Fruit fly (Drosophila melanogaster) whole organism, embryonic: Measurements from ENCODE around the gene CG15506.

Experiments
- CG10147 ChIP-seq: fragments of 200-800 bp; sonication (Bioruptor generic); optimal IDR thresholded peaks from 2 replicates; lab custom pipeline; 2019; ENCODE audit warnings: missing biosample characterization, mild to moderate bottlenecking, missing genetic modification characterization, moderate library complexity
- CG10209 ChIP-seq: fragments of 200-800 bp; sonication (Bioruptor generic); optimal IDR thresholded peaks from 3 replicates; lab custom pipeline; 2017; ENCODE audit warnings: missing biosample characterization, mild to moderate bottlenecking, missing genetic modification characterization, missing genetic modification reagents
- CG14860 ChIP-seq: fragments of 200-800 bp; sonication (Bioruptor generic); IDR thresholded peaks from 3 replicates; pipeline ENCODE4 v1.3.6; 2022; ENCODE audit warnings: missing biosample characterization, missing genetic modification characterization; ENCODE audit not compliant: partially characterized antibody
- CG15269 ChIP-seq: fragments of 200-800 bp; sonication (Bioruptor generic); optimal IDR thresholded peaks from 2 replicates; lab custom pipeline; 2018; ENCODE audit warnings: missing biosample characterization, mild to moderate bottlenecking, missing genetic modification characterization, moderate library complexity
- CG17385 ChIP-seq: fragments of 200-800 bp; sonication (Bioruptor generic); optimal IDR thresholded peaks from 3 replicates; lab custom pipeline; 2018; ENCODE audit warnings: missing biosample characterization, mild to moderate bottlenecking, missing genetic modification characterization
- CG2116 ChIP-seq: fragments of 200-800 bp; sonication (Bioruptor generic); optimal IDR thresholded peaks from 3 replicates; lab custom pipeline; 2018; ENCODE audit warnings: missing biosample characterization, mild to moderate bottlenecking, missing genetic modification characterization
- CG2678 ChIP-seq: fragments of 200-800 bp; sonication (Bioruptor generic); optimal IDR thresholded peaks from 3 replicates; lab custom pipeline; 2019; ENCODE audit warnings: missing biosample characterization, mild to moderate bottlenecking, missing genetic modification characterization, moderate library complexity
- CG2889 ChIP-seq: fragments of 200-800 bp; sonication (Bioruptor generic); IDR thresholded peaks from 3 replicates; pipeline ENCODE4 v1.3.6; 2022; ENCODE audit warnings: missing biosample characterization, missing genetic modification characterization
- CG31365 ChIP-seq: fragments of 200-800 bp; sonication (Bioruptor generic); optimal IDR thresholded peaks from 2 replicates; lab custom pipeline; 2018; ENCODE audit warnings: missing biosample characterization, mild to moderate bottlenecking, missing genetic modification characterization
- CG31388 ChIP-seq: fragments of 200-800 bp; sonication (Bioruptor generic); optimal IDR thresholded peaks from 2 replicates; lab custom pipeline; 2016; ENCODE audit warnings: missing biosample characterization, missing genetic modification characterization
- CG32767 ChIP-seq: fragments of 200-800 bp; sonication (Bioruptor generic); IDR thresholded peaks from 2 replicates; pipeline ENCODE4 v1.3.6; 2022; ENCODE audit warnings: missing biosample characterization, missing genetic modification characterization
- CG3995 ChIP-seq: fragments of 200-800 bp; sonication (Bioruptor generic); optimal IDR thresholded peaks from 3 replicates; lab custom pipeline; 2016; ENCODE audit warnings: missing biosample characterization, missing genetic modification characterization
- CG4328 ChIP-seq: fragments of 200-800 bp; sonication (Bioruptor generic); optimal IDR thresholded peaks from 3 replicates; lab custom pipeline; 2017; ENCODE audit warnings: missing biosample characterization, missing genetic modification reagents, missing genetic modification characterization
- CG8388 ChIP-seq: fragments of 200-800 bp; sonication (Bioruptor generic); optimal IDR thresholded peaks from 2 replicates; lab custom pipeline; 2019; ENCODE audit warnings: missing biosample characterization, mild to moderate bottlenecking, missing genetic modification characterization, moderate library complexity
- CG9876 ChIP-seq: fragments of 200-800 bp; sonication (Bioruptor generic); optimal IDR thresholded peaks from 2 replicates; lab custom pipeline; 2016; ENCODE audit warnings: missing biosample characterization, missing genetic modification characterization
- D19A ChIP-seq: fragments of 200-800 bp; optimal IDR thresholded peaks from 3 replicates; lab custom pipeline; 2019; ENCODE audit warnings: missing biosample characterization, mild to moderate bottlenecking, missing genetic modification characterization, moderate library complexity
- D19B ChIP-seq: fragments of 200-800 bp; sonication (Bioruptor generic); optimal IDR thresholded peaks from 2 replicates; lab custom pipeline; 2017; ENCODE audit warnings: missing biosample characterization, mild to moderate bottlenecking, missing genetic modification characterization
- Dad ChIP-seq: fragments of 200-800 bp; sonication (Bioruptor generic); optimal IDR thresholded peaks from 3 replicates; lab custom pipeline; 2016; ENCODE audit warnings: missing biosample characterization, missing genetic modification characterization
- Deaf1 ChIP-seq: fragments of 200-800 bp; optimal IDR thresholded peaks from 3 replicates; lab custom pipeline; 2019; ENCODE audit warnings: missing biosample characterization, mild to moderate bottlenecking, missing genetic modification characterization, moderate library complexity
- HLH4C ChIP-seq: fragments of 200-800 bp; sonication (Bioruptor generic); IDR thresholded peaks from 3 replicates; pipeline ENCODE4 v1.3.6; 2022; ENCODE audit warnings: missing biosample characterization, missing genetic modification characterization; ENCODE audit not compliant: partially characterized antibody
- Hey ChIP-seq: fragments of 200-800 bp; sonication (Bioruptor generic); optimal IDR thresholded peaks from 3 replicates; lab custom pipeline; 2018; ENCODE audit warnings: missing biosample characterization, mild to moderate bottlenecking, missing genetic modification characterization
- MBD-R2 ChIP-seq: fragments of 200-800 bp; sonication (Bioruptor generic); IDR thresholded peaks from 2 replicates; pipeline ENCODE4 v1.3.6; 2022; ENCODE audit warnings: missing biosample characterization, missing genetic modification characterization
- Mad ChIP-seq: fragments of 200-800 bp; sonication (Bioruptor generic); optimal IDR thresholded peaks from 2 replicates; lab custom pipeline; 2016; ENCODE audit warnings: missing biosample characterization, missing genetic modification characterization
- Mrtf ChIP-seq: fragments of 200-800 bp; sonication (Bioruptor generic); IDR thresholded peaks from 3 replicates; pipeline ENCODE4 v1.3.6; 2022; ENCODE audit warnings: missing biosample characterization, missing genetic modification characterization
- NC2α ChIP-seq: fragments of 200-800 bp; sonication (Bioruptor generic); optimal IDR thresholded peaks from 2 replicates; lab custom pipeline; 2016; ENCODE audit warnings: missing biosample characterization, missing genetic modification characterization
- Oaz ChIP-seq: fragments of 200-800 bp; sonication (Bioruptor generic); IDR thresholded peaks from 2 replicates; pipeline ENCODE4 v1.3.6; 2022; ENCODE audit warnings: missing biosample characterization, missing genetic modification characterization
- Ravus ChIP-seq: fragments of 200-800 bp; sonication (Bioruptor generic); IDR thresholded peaks from 2 replicates; pipeline ENCODE4 v1.3.6; 2022; ENCODE audit warnings: missing biosample characterization, missing genetic modification characterization
- Sry-δ ChIP-seq: fragments of 200-800 bp; sonication (Bioruptor generic); optimal IDR thresholded peaks from 2 replicates; lab custom pipeline; 2016; ENCODE audit warnings: missing biosample characterization, missing genetic modification characterization
- Ssrp ChIP-seq: fragments of 200-800 bp; sonication (Bioruptor generic); optimal IDR thresholded peaks from 2 replicates; lab custom pipeline; 2018; ENCODE audit warnings: missing biosample characterization, mild to moderate bottlenecking, missing genetic modification characterization, moderate library complexity
- Stat92E ChIP-seq, 3 experiments: fragments of >200 bp in 2 of 3; fragments of 200-800 bp in 1 of 3; sonication (Bioruptor generic) in 1 of 3; optimal IDR thresholded peaks; 2 replicates each; lab custom pipeline; 2017 to 2019; ENCODE audit warnings: missing biosample characterization in 3 of 3, missing genetic modification characterization in 3 of 3, mild to moderate bottlenecking in 1 of 3, moderate library complexity in 1 of 3
- Xrp1 ChIP-seq: fragments of 200-800 bp; sonication (Bioruptor generic); IDR thresholded peaks from 2 replicates; pipeline ENCODE4 v1.3.6; 2022; ENCODE audit warnings: missing biosample characterization, missing genetic modification characterization
- ab ChIP-seq: fragments of 200-800 bp; sonication (Bioruptor generic); optimal IDR thresholded peaks from 2 replicates; lab custom pipeline; 2016; ENCODE audit warnings: missing biosample characterization, missing genetic modification characterization
- ara ChIP-seq: fragments of 200-800 bp; sonication (Bioruptor generic); IDR thresholded peaks from 2 replicates; pipeline ENCODE4 v1.3.6; 2022; ENCODE audit warnings: missing biosample characterization, missing genetic modification characterization
- ase ChIP-seq: fragments of 200-800 bp; sonication (Bioruptor generic); IDR thresholded peaks from 3 replicates; pipeline ENCODE4 v1.3.6; 2022; ENCODE audit warnings: missing biosample characterization, missing genetic modification characterization
- ato ChIP-seq: fragments of 200-800 bp; sonication (Bioruptor generic); IDR thresholded peaks from 2 replicates; pipeline ENCODE4 v1.3.6; 2022; ENCODE audit warnings: missing biosample characterization, missing genetic modification characterization; ENCODE audit not compliant: partially characterized antibody
- btn ChIP-seq: fragments of 200-800 bp; sonication (Bioruptor generic); optimal IDR thresholded peaks from 2 replicates; lab custom pipeline; 2016; ENCODE audit warnings: missing biosample characterization, missing genetic modification characterization
- chif ChIP-seq, 2 experiments: fragments of 200-800 bp; sonication (Bioruptor generic); optimal IDR thresholded peaks; 3 replicates each; lab custom pipeline; 2016; ENCODE audit warnings: missing biosample characterization in 2 of 2, missing genetic modification characterization in 2 of 2
- croc ChIP-seq: fragments of 200-800 bp; sonication (Bioruptor generic); conservative IDR thresholded peaks from 3 replicates; pipeline ENCODE4 v1.3.6; 2022; ENCODE audit warnings: missing biosample characterization, missing genetic modification characterization
- dan ChIP-seq: fragments of 200-800 bp; sonication (Bioruptor generic); IDR thresholded peaks from 2 replicates; pipeline ENCODE4 v1.3.6; 2022; ENCODE audit warnings: missing biosample characterization, missing genetic modification characterization
- disco-r ChIP-seq: fragments of 200-800 bp; sonication (Bioruptor generic); optimal IDR thresholded peaks from 2 replicates; lab custom pipeline; 2016; ENCODE audit warnings: missing biosample characterization, missing genetic modification characterization
- fu2 ChIP-seq: fragments of 200-800 bp; sonication (Bioruptor generic); optimal IDR thresholded peaks from 2 replicates; lab custom pipeline; 2016; ENCODE audit warnings: missing biosample characterization, missing genetic modification characterization
- gcm ChIP-seq: fragments of 200-800 bp; sonication (Bioruptor generic); optimal IDR thresholded peaks from 2 replicates; lab custom pipeline; 2019; ENCODE audit warnings: missing biosample characterization, mild to moderate bottlenecking, missing genetic modification characterization, moderate library complexity
- gem ChIP-seq: fragments of 200-800 bp; sonication (Bioruptor generic); optimal IDR thresholded peaks from 2 replicates; lab custom pipeline; 2019; ENCODE audit warnings: missing biosample characterization, mild to moderate bottlenecking, missing genetic modification characterization, moderate library complexity
- gfzf ChIP-seq: fragments of 200-800 bp; sonication (Bioruptor generic); optimal IDR thresholded peaks from 2 replicates; lab custom pipeline; 2016; ENCODE audit warnings: missing biosample characterization, mild to moderate bottlenecking, missing genetic modification characterization, moderate library complexity
- her ChIP-seq: fragments of 200-800 bp; sonication (Bioruptor generic); optimal IDR thresholded peaks from 2 replicates; lab custom pipeline; 2016; ENCODE audit warnings: missing biosample characterization, missing genetic modification characterization
- jigr1 ChIP-seq: fragments of 200-800 bp; sonication (Bioruptor generic); IDR thresholded peaks from 3 replicates; pipeline ENCODE4 v1.3.6; 2022; ENCODE audit warnings: missing biosample characterization, missing genetic modification characterization
- mam ChIP-seq: fragments of 200-800 bp; sonication (Bioruptor generic); optimal IDR thresholded peaks from 3 replicates; lab custom pipeline; 2016; ENCODE audit warnings: missing biosample characterization, missing genetic modification characterization
- pzg ChIP-seq: fragments of 200-800 bp; sonication (Bioruptor generic); optimal IDR thresholded peaks from 3 replicates; lab custom pipeline; 2018; ENCODE audit warnings: missing biosample characterization, mild to moderate bottlenecking, missing genetic modification characterization, moderate library complexity
- seq ChIP-seq: fragments of 200-800 bp; sonication (Bioruptor generic); IDR thresholded peaks from 2 replicates; pipeline ENCODE4 v1.3.6; 2022; ENCODE audit warnings: missing biosample characterization, missing genetic modification characterization
- unpg ChIP-seq: fragments of 200-800 bp; sonication (Bioruptor generic); optimal IDR thresholded peaks from 3 replicates; lab custom pipeline; 2018; ENCODE audit warnings: missing biosample characterization, mild to moderate bottlenecking, missing genetic modification characterization, moderate library complexity
- z ChIP-seq: fragments of 200-800 bp; sonication (Bioruptor generic); IDR thresholded peaks from 3 replicates; pipeline ENCODE4 v1.3.6; 2022; ENCODE audit warnings: missing biosample characterization, missing genetic modification characterization

Gene CG15506

DNA sequence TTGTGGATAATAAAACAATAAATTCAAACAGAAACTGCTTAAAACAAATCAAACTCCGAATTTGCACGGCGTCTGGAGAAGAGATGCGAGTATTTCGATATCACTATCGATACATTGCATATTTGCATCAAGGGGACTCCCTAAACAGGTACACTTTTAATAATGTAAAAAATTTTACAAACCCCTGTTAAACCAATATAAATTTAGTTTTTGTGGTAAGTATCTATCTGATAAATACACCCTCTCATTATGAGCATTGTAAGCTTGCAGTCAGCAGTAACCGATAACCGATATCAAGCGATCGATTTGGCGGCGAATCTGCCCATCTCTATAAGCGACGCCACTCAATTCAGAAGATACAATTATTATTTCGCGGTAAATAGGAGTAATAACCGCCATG lies 43.1 kb upstream of the CG15506 start, which contains the start of the genes Bub3 and Cap-D2 (continued):
- TF ChIP-seq Mrtf: no peak
- no peak for TF ChIP-seq CG10147
- peak; percentile 61 for TF ChIP-seq Mad (GFP tag; lab: Kevin White, UChicago)
- no peak for TF ChIP-seq Ravus (GFP tag; lab: Robert Waterston, UW)
- no peak for TF ChIP-seq CG4328 (GFP tag; lab: Kevin White, UChicago)
- peak; percentile 86 for TF ChIP-seq HLH4C (GFP tag; lab: Robert Waterston, UW)
- TF ChIP-seq gem (tag; lab: Kevin White, UChicago): no peak
- TF ChIP-seq CG14860: peak; percentile 78
- peak; percentile 71 to 79 for TF ChIP-seq chif (GFP tag; optimal IDR thresholded peaks at IDR 0.05; lab: Kevin White, UChicago)
- no peak for TF ChIP-seq ara (GFP tag; lab: Robert Waterston, UW)
- peak; percentile 26; the same call in 1 of the 2 replicates for TF ChIP-seq CG32767 (GFP tag; lab: Robert Waterston, UW)
- TF ChIP-seq MBD-R2 (GFP tag; lab: Robert Waterston, UW): peak; percentile 94
- no peak for TF ChIP-seq Hey (tag; lab: Kevin White, UChicago)
- peak; percentile 20 for TF ChIP-seq gfzf (GFP tag; lab: Kevin White, UChicago)
- TF ChIP-seq gcm (GFP tag; lab: Kevin White, UChicago): peak; percentile 33
- TF ChIP-seq ase (GFP tag; lab: Robert Waterston, UW): peak; percentile 66
- no peak for TF ChIP-seq CG2678
- no peak for TF ChIP-seq croc (GFP tag; lab: Robert Waterston, UW)
- TF ChIP-seq Deaf1 (tag; lab: Kevin White, UChicago): no peak
- TF ChIP-seq fu2 (GFP tag; lab: Kevin White, UChicago): peak; percentile 68
- peak; percentile 80 for TF ChIP-seq Xrp1
- TF ChIP-seq unpg (GFP tag; lab: Kevin White, UChicago): peak; percentile 74
- no peak for TF ChIP-seq dan (GFP tag; lab: Robert Waterston, UW)
- no peak for TF ChIP-seq D19B (GFP tag; lab: Kevin White, UChicago)
- peak; percentile 84 for TF ChIP-seq mam (GFP tag; lab: Kevin White, UChicago)
- peak; percentile 64 for TF ChIP-seq CG31388 (GFP tag; lab: Kevin White, UChicago)
- peak; percentile 44 for TF ChIP-seq D19A
- no peak for TF ChIP-seq z
- peak; percentile 35; the same call in 1 of the 2 replicates for TF ChIP-seq Oaz (GFP tag; lab: Robert Waterston, UW)
- TF ChIP-seq ab (GFP tag; lab: Kevin White, UChicago): no peak
- peak; percentile 51 for TF ChIP-seq CG17385 (GFP tag; lab: Kevin White, UChicago)
- TF ChIP-seq CG2116 (GFP tag; lab: Kevin White, UChicago): peak; percentile 76
- peak; percentile 78 for TF ChIP-seq btn (GFP tag; lab: Kevin White, UChicago)
- TF ChIP-seq Ssrp (tag; lab: Kevin White, UChicago): peak; percentile 53
- peak; percentile 58 for TF ChIP-seq seq (GFP tag; lab: Robert Waterston, UW)
- TF ChIP-seq ato (GFP tag; lab: Robert Waterston, UW): peak; percentile 43; the same call in 1 of the 2 replicates
- TF ChIP-seq jigr1: no peak
- TF ChIP-seq Sry-δ (GFP tag; lab: Kevin White, UChicago): peak; percentile 97
- TF ChIP-seq CG3995 (GFP tag; lab: Kevin White, UChicago): peak; percentile 3
- TF ChIP-seq pzg: peak; percentile 53
- TF ChIP-seq Dad (GFP tag; lab: Kevin White, UChicago): peak; percentile 65
- TF ChIP-seq CG31365 (tag; lab: Kevin White, UChicago): peak; percentile 14
- no peak for TF ChIP-seq CG15269 (tag; lab: Kevin White, UChicago)
- TF ChIP-seq CG9876 (GFP tag; lab: Kevin White, UChicago): peak; percentile 56
- no peak for TF ChIP-seq Stat92E (GFP tag; optimal IDR thresholded peaks at IDR 0.05; lab: Kevin White, UChicago)
- TF ChIP-seq NC2α: peak; percentile 19
- no peak for TF ChIP-seq disco-r
- TF ChIP-seq CG2889: peak; percentile 60
- TF ChIP-seq CG8388 (GFP tag; lab: Kevin White, UChicago): peak; percentile 62
- peak; percentile 43 for TF ChIP-seq CG10209 (GFP tag; lab: Kevin White, UChicago)
- TF ChIP-seq her: peak; percentile 55
